Fruit fly (Drosophila melanogaster): Measurements from ENCODE around the gene CG34174.

Gene CG34174

DNA sequence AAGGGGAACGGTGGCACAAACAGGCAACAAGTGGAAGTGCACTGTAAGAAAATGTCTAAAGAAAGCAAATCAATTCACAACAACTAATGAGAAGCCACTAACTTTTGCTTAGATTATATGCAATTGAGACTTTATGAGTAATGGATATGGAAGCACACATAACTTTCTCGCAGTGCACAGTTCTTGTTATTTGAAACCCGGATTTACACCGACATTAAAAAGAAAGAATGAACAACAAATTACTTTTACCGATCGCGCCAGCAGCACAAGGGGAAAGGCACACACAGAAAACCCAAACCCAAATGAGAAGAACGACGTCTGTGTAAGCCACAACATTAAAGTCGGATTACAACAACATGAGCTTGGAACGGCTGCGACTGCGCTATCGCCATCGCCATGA is 25.0 kb upstream of the CG34174 start (continued):
- TF ChIP-seq CG8290 (GFP tag; optimal IDR thresholded peaks at IDR 0.05) (peak; percentile 67), CG8290 (tag; optimal IDR thresholded peaks at IDR 0.05) (no peak), CG11093 (GFP tag; IDR thresholded peaks at IDR 0.05) (0 out of 3 replicates have a peak, but pooled peaks have one; percentile 39), CG14050 (GFP tag; IDR thresholded peaks at IDR 0.05) (peak; percentile 21; the same call in 1 of the 3 replicates), ind (GFP tag; optimal IDR thresholded peaks at IDR 0.05) (peak; percentile 40), Camta (GFP tag; optimal IDR thresholded peaks at IDR 0.05) (peak; percentile 57), h (optimal IDR thresholded peaks at IDR 0.05) (no peak), chn (GFP tag; optimal IDR thresholded peaks at IDR 0.05) (peak; percentile 79), sob (GFP tag; IDR thresholded peaks at IDR 0.05) (peak; percentile 26; the same call in 1 of the 2 replicates), Usf (GFP tag; optimal IDR thresholded peaks at IDR 0.05) (peak; percentile 41), grn (GFP tag; optimal IDR thresholded peaks at IDR 0.05) (no peak), nmo (GFP tag; optimal IDR thresholded peaks at IDR 0.05) (peak; percentile 80), CG4730 (GFP tag; IDR thresholded peaks at IDR 0.05) (0 out of 2 replicates have a peak, but pooled peaks have one; percentile 21), tgo (GFP tag; IDR thresholded peaks at IDR 0.05) (peak; percentile 35; the same call in 1 of the 3 replicates), dm (GFP tag; optimal IDR thresholded peaks at IDR 0.05) (peak; percentile 17), CG14965 (GFP tag; optimal IDR thresholded peaks at IDR 0.05; ENCODE audit: borderline replicate concordance) (no peak), C15 (GFP tag; IDR thresholded peaks at IDR 0.05) (no peak), CG12659 (GFP tag; optimal IDR thresholded peaks at IDR 0.05) (peak; percentile 6), CG11504 (tag; optimal IDR thresholded peaks at IDR 0.05) (peak; percentile 56), Xrp1 (GFP tag; IDR thresholded peaks at IDR 0.05) (peak; percentile 90), Asciz (GFP tag; optimal IDR thresholded peaks at IDR 0.05) (peak; percentile 14), E2f1 (GFP tag; IDR thresholded peaks at IDR 0.05) (peak; percentile 46; the same call in 1 of the 2 replicates), CG3407 (GFP tag; optimal IDR thresholded peaks at IDR 0.05) (peak; percentile 76), Ets65A (GFP tag) (peak; percentile 93), lilli (GFP tag; optimal IDR thresholded peaks at IDR 0.05) (peak; percentile 56), jing (GFP tag; optimal IDR thresholded peaks at IDR 0.05) (peak; percentile 40), CG8924 (tag; optimal IDR thresholded peaks at IDR 0.05) (peak; percentile 69), shn (GFP tag; optimal IDR thresholded peaks at IDR 0.05) (peak; percentile 52), BtbVII (GFP tag; optimal IDR thresholded peaks at IDR 0.05) (no peak), bsh (GFP tag; optimal IDR thresholded peaks at IDR 0.05) (peak in 1 of 2 experiments; percentile 94), NfI (GFP tag; optimal IDR thresholded peaks at IDR 0.05) (peak; percentile 27), CG7556 (GFP tag; optimal IDR thresholded peaks at IDR 0.05) (peak; percentile 61), CG6813 (GFP tag; optimal IDR thresholded peaks at IDR 0.05) (peak; percentile 35), CG3065 (GFP tag; optimal IDR thresholded peaks at IDR 0.05) (peak; percentile 62), CG17568 (GFP tag; optimal IDR thresholded peaks at IDR 0.05) (peak; percentile 14), Hr78 (GFP tag; optimal IDR thresholded peaks at IDR 0.05) (peak in 1 of 2 experiments; percentile 15), CG7271 (tag; optimal IDR thresholded peaks at IDR 0.05) (no peak), Ssrp (tag; optimal IDR thresholded peaks at IDR 0.05) (peak; percentile 77), pan (optimal IDR thresholded peaks at IDR 0.05) (no peak), pan (GFP tag; optimal IDR thresholded peaks at IDR 0.05 in 1 of 2, IDR thresholded peaks at IDR 0.05 in 1 of 2) (peak in 1 of 2 experiments; percentile 62), onecut (GFP tag; IDR thresholded peaks at IDR 0.05) (peak; percentile 43; the same call in 1 of the 2 replicates), CG4328 (GFP tag; optimal IDR thresholded peaks at IDR 0.05) (no peak), vvl (GFP tag; IDR thresholded peaks at IDR 0.05) (peak; percentile 66), gem (tag; optimal IDR thresholded peaks at IDR 0.05) (peak; percentile 84), CG11456 (GFP tag; IDR thresholded peaks at IDR 0.05) (no peak), CG13775 (GFP tag; optimal IDR thresholded peaks at IDR 0.05) (peak; percentile 75), wor (GFP tag; IDR thresholded peaks at IDR 0.05) (no peak), Atf-2 (GFP tag; optimal IDR thresholded peaks at IDR 0.05) (peak; percentile 70), gsb-n (tag; optimal IDR thresholded peaks at IDR 0.05) (peak; percentile 83), pum (GFP tag; optimal IDR thresholded peaks at IDR 0.05) (peak; percentile 58), CG16813 (GFP tag; IDR thresholded peaks at IDR 0.05; ENCODE audit: partially characterized antibody) (no peak)

Data from whole organism, embryonic.